Worm (Caenorhabditis elegans): ENCODE data around the gene cyp-13A7.
A peak's percentile ranks its signal among the peaks of the same experiment; 100 is the strongest.

The cyp-13A7 gene

DNA sequence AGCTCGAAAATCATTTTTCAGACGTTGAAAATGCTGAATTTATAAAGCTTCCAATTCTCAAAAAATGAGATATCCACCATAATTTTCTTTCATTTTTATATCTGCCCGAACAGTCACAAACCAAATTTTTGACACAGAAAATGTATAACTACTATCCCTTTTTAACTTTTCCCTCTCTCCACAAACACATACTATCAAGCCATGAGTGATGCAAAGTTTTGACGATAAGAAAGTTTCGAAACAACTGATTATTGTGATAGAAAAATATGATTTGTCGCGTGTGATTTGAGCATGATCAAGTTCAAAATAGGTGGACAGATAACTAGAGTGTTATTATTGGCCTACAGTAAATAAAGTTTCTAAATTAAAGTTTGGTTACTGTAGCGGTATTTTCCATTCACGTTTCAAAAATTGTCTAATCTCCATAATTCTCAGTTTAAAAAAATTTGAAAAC lies 4.1 kb downstream of the cyp-13A7 start, which contains the start of gene cyp-13A8:
Gene cyp-13A8, minus strand, starts transcription at position 51 of the 454 bp plus-strand sequence.
- peak; percentile 32 for TF ChIP-seq elt-2 (tag; optimal IDR thresholded peaks at IDR 0.05)
- TF ChIP-seq ama-1 (optimal IDR thresholded peaks at IDR 0.05), result no peak
- TF ChIP-seq ceh-18 (tag; optimal IDR thresholded peaks at IDR 0.05), result no peak
- TF ChIP-seq pax-1 (tag; optimal IDR thresholded peaks at IDR 0.05), result no peak

DNA sequence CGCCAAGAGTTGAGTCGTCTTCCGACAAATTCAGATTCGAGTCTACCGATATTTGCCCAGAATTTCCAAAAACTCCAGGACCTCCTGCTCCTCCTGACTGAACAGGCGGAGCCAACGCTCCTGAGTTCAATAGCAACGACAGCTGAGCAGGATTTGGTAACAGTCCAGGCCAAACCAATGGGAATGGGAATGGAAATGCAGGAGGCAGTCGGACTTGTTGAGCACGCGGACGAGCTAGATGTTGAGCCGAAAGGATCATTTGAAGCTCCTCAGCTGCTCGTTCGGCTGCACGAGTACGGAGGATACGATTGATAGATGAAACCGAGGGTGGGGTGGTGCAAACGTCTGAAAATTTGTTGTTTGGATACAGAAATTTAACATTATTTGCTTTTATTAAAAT lies 23.5 kb downstream of the cyp-13A7 start:
- TF ChIP-seq K02D7.2 (tag; optimal IDR thresholded peaks at IDR 0.05) (no peak), sdc-2 (tag; optimal IDR thresholded peaks at IDR 0.05) (no peak), pros-1 (tag; optimal IDR thresholded peaks at IDR 0.05) (no peak), ceh-34 (tag; optimal IDR thresholded peaks at IDR 0.05) (no peak), dve-1 (tag; optimal IDR thresholded peaks at IDR 0.05) (no peak), npax-4 (tag; optimal IDR thresholded peaks at IDR 0.05) (no peak), ceh-6 (GFP tag; optimal IDR thresholded peaks at IDR 0.05) (no peak), unc-42 (tag; optimal IDR thresholded peaks at IDR 0.05) (no peak), ahr-1 (tag; optimal IDR thresholded peaks at IDR 0.05) (no peak), ceh-18 (tag; optimal IDR thresholded peaks at IDR 0.05) (no peak), pha-2 (tag; optimal IDR thresholded peaks at IDR 0.05) (no peak), sox-2 (GFP tag; IDR thresholded peaks at IDR 0.05) (no peak), hlh-8 (tag; optimal IDR thresholded peaks at IDR 0.05) (no peak), fkh-6 (tag; optimal IDR thresholded peaks at IDR 0.05) (no peak), madf-2 (tag; optimal IDR thresholded peaks at IDR 0.05) (no peak), ttx-3 (tag; optimal IDR thresholded peaks at IDR 0.05) (no peak), ceh-9 (tag; optimal IDR thresholded peaks at IDR 0.05) (no peak)

DNA sequence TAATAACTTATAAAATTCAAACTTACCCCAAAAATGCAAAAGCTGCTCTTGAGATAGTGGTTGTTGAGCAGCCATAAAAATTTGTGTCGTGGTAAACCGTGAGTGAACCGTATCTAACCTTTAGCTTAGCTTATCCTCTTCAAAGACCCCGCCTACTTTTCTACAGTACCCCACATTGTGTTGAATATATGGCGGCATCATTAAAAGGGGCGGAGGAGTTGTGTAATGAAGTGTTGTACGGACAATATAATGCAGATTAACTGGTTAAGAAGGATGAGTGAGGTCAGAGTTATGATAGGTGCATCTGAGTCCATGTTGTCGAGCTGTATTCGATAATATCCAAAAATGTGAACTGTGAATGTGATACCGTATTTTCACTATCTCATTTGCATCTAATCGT lies 24.4 kb downstream of the cyp-13A7 start, which contains the start of gene eyg-1:
Gene eyg-1, minus strand, starts transcription at position 101 of the 400 bp plus-strand sequence.
- TF ChIP-seq ahr-1 (tag; optimal IDR thresholded peaks at IDR 0.05) (no peak), pqm-1 (tag; optimal IDR thresholded peaks at IDR 0.05) (no peak), pha-2 (tag; optimal IDR thresholded peaks at IDR 0.05) (no peak), fkh-6 (tag; optimal IDR thresholded peaks at IDR 0.05) (no peak), ceh-31 (tag; optimal IDR thresholded peaks at IDR 0.05) (no peak), odd-2 (tag; optimal IDR thresholded peaks at IDR 0.05) (no peak)

DNA sequence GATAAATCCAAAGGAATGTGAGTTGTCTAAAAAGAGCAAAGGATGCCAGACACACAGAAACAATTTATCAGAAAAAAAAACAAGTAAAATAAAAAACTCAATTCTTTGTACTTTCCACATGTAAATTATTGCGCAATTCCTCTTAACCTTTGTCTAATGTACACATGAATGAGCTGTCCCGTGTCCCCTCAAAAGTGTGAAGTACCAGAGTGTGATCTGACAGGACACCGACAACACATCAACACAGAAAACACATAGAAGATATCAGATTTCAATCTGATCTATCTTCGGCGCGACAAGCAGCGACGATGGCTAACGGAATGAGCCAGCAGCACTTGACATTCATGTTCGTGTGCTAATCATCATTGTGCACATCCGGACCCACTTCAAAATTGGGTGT lies 25.1 kb downstream of the cyp-13A7 start:
- TF ChIP-seq eyg-1 (tag; optimal IDR thresholded peaks at IDR 0.05), result no peak
- no peak for TF ChIP-seq ceh-9 (tag; optimal IDR thresholded peaks at IDR 0.05)
- TF ChIP-seq ceh-34 (tag; optimal IDR thresholded peaks at IDR 0.05), result peak; percentile 69
- TF ChIP-seq sox-2 (GFP tag; IDR thresholded peaks at IDR 0.05), result no peak
- no peak for TF ChIP-seq rnt-1 (tag; optimal IDR thresholded peaks at IDR 0.05)
- TF ChIP-seq hlh-8 (tag; optimal IDR thresholded peaks at IDR 0.05), result no peak
- TF ChIP-seq ceh-31 (tag; optimal IDR thresholded peaks at IDR 0.05), result no peak
- TF ChIP-seq odd-2 (tag; optimal IDR thresholded peaks at IDR 0.05), result no peak

DNA sequence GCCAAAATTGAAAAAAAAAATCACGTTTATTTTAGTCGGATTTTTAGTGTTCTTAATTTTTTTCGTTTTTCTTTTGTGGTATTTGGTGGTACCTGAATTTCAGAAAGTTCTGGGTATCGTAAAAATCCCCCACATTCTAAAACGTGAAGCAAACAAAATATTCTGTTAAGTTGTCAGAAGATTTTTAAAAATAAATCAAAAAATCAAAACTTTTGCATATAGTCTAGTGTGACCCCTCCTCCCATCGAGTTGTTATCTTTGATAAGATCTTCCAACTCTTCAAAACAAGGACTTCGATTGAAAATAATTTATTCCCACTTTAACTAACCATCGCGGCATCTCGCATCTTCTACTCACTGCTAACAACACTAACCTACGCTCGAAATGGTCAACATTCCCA lies 25.7 kb downstream of the cyp-13A7 start, which contains the start of gene ZK938.1:
Gene ZK938.1, plus strand, starts transcription at position 301 of the 400 bp plus-strand sequence.
- TF ChIP-seq elt-4 (tag; optimal IDR thresholded peaks at IDR 0.05) (no peak), ceh-22 (tag; optimal IDR thresholded peaks at IDR 0.05) (no peak), T23F11.4 (GFP tag; optimal IDR thresholded peaks at IDR 0.05) (no peak), mec-3 (tag; optimal IDR thresholded peaks at IDR 0.05; ENCODE audit: borderline replicate concordance) (no peak), ceh-18 (tag; optimal IDR thresholded peaks at IDR 0.05) (no peak), zip-5 (tag; optimal IDR thresholded peaks at IDR 0.05) (no peak), dve-1 (tag; optimal IDR thresholded peaks at IDR 0.05) (no peak), unc-42 (tag; optimal IDR thresholded peaks at IDR 0.05) (no peak), K02D7.2 (tag; optimal IDR thresholded peaks at IDR 0.05) (no peak), ceh-24 (tag; optimal IDR thresholded peaks at IDR 0.05) (no peak), dmd-4 (tag; optimal IDR thresholded peaks at IDR 0.05; ENCODE audit: borderline replicate concordance) (no peak), hlh-13 (GFP tag; optimal IDR thresholded peaks at IDR 0.05) (no peak)
